Worm (Caenorhabditis elegans) whole organism, young adult: ENCODE measurements around the gene fce-2.

Source experiments
- ZK185.1 ChIP-seq: sonication (generic microtip); optimal IDR thresholded peaks from 2 replicates; lab custom pipeline; 2016; ENCODE audit warnings: mild to moderate bottlenecking, missing genetic modification characterization, missing compliant biosample characterization; ENCODE audit not compliant: poor library complexity, severe bottlenecking
- ets-4 ChIP-seq: fragments of 200-800 bp; sonication (Bioruptor generic); optimal IDR thresholded peaks from 2 replicates; lab custom pipeline; 2018; ENCODE audit warnings: mild to moderate bottlenecking, missing genetic modification characterization, missing compliant biosample characterization
- nfya-1 ChIP-seq: sonication (generic microtip); optimal IDR thresholded peaks from 2 replicates; lab custom pipeline; 2017; ENCODE audit warnings: antibody characterized with exemption, missing compliant biosample characterization, missing genetic modification characterization, borderline replicate concordance; ENCODE audit not compliant: insufficient read depth
- nhr-80 ChIP-seq: sonication (generic microtip); optimal IDR thresholded peaks from 2 replicates; lab custom pipeline; 2016; ENCODE audit warnings: missing genetic modification characterization, missing compliant biosample characterization
- pha-4 ChIP-seq: fragments of 150-350 bp; sonication (generic microtip); optimal IDR thresholded peaks from 2 replicates; lab custom pipeline; 2014; ENCODE audit warnings: missing biosample characterization, missing genetic modification reagents, missing genetic modification characterization
- snpc-4 ChIP-seq, 5 experiments: fragments of 150-350 bp in 1 of 5; sonication (generic microtip) in 4 of 5; optimal IDR thresholded peaks; 2 replicates each; lab custom pipeline; 2014 to 2018; ENCODE audit warnings: missing genetic modification characterization in 5 of 5, missing biosample characterization in 3 of 5, antibody characterized with exemption in 2 of 5, mild to moderate bottlenecking in 2 of 5, missing compliant biosample characterization in 2 of 5, missing genotype in 2 of 5, moderate library complexity in 2 of 5, missing genetic modification reagents in 1 of 5
- unc-130 ChIP-seq: sonication (generic microtip); optimal IDR thresholded peaks from 2 replicates; lab custom pipeline; 2016; ENCODE audit warnings: missing genetic modification reagents, missing genetic modification characterization, missing compliant biosample characterization
- ztf-26 ChIP-seq: sonication (generic microtip); optimal IDR thresholded peaks from 2 replicates; lab custom pipeline; 2017; ENCODE audit warnings: missing genetic modification characterization, missing compliant biosample characterization
- ztf-28 ChIP-seq: fragments of 200-800 bp; sonication (Bioruptor generic); IDR thresholded peaks from 2 replicates; pipeline ENCODE4 v1.3.6; 2022; ENCODE audit warnings: missing genetic modification reagents, missing genetic modification characterization, missing compliant biosample characterization

ce11 chrV:20410285-20410684 lies 14.8 kb upstream of the fce-2 start:
- no peak for TF ChIP-seq snpc-4 (GFP tag; optimal IDR thresholded peaks at IDR 0.05; lab: Kevin White, UChicago)
- TF ChIP-seq snpc-4 (tag; optimal IDR thresholded peaks at IDR 0.05; lab: Kevin White, UChicago) = no peak
- TF ChIP-seq ZK185.1 (tag; lab: Kevin White, UChicago) = no peak
- no peak for TF ChIP-seq ztf-26
- no peak for TF ChIP-seq nhr-80 (tag; lab: Kevin White, UChicago)
- peak; percentile 7 for TF ChIP-seq ets-4
- no peak for TF ChIP-seq nfya-1 (tag; lab: Kevin White, UChicago)
- no peak for TF ChIP-seq unc-130 (GFP tag; lab: Kevin White, UChicago)
- TF ChIP-seq pha-4 (tag; lab: Kevin White, UChicago) = no peak
- no peak for TF ChIP-seq ztf-28 (GFP tag; lab: Robert Waterston, UW)
